Fruit fly (Drosophila melanogaster) whole organism, embryonic: Measurements from ENCODE around the gene CG13392.

ENCODE experiments used
- Blimp-1 ChIP-seq: fragments of 200-800 bp; sonication (Bioruptor generic); optimal IDR thresholded peaks from 3 replicates; lab custom pipeline; 2018; ENCODE audit warnings: missing biosample characterization, missing genetic modification characterization, mild to moderate bottlenecking, moderate library complexity, missing genetic modification reagents
- CG10209 ChIP-seq: fragments of 200-800 bp; sonication (Bioruptor generic); optimal IDR thresholded peaks from 3 replicates; lab custom pipeline; 2017; ENCODE audit warnings: missing biosample characterization, mild to moderate bottlenecking, missing genetic modification characterization, missing genetic modification reagents
- CG12659 ChIP-seq: fragments of 200-800 bp; sonication (Bioruptor generic); optimal IDR thresholded peaks from 3 replicates; lab custom pipeline; 2017; ENCODE audit warnings: mild to moderate bottlenecking, missing biosample characterization, missing genetic modification reagents, missing genetic modification characterization
- CG13287 ChIP-seq: fragments of 200-800 bp; sonication (Bioruptor generic); IDR thresholded peaks from 2 replicates; pipeline ENCODE4 v1.3.6; 2022; ENCODE audit warnings: missing biosample characterization, missing genetic modification characterization; ENCODE audit not compliant: partially characterized antibody
- CG13296 ChIP-seq: fragments of 200-800 bp; sonication (Bioruptor generic); optimal IDR thresholded peaks from 3 replicates; lab custom pipeline; 2018; ENCODE audit warnings: missing biosample characterization, mild to moderate bottlenecking, missing genetic modification characterization
- CG14050 ChIP-seq: fragments of 200-800 bp; sonication (Bioruptor generic); IDR thresholded peaks from 3 replicates; pipeline ENCODE4 v1.3.6; 2022; ENCODE audit warnings: missing biosample characterization, missing genetic modification characterization
- CG17328 ChIP-seq: fragments of 200-800 bp; sonication (Bioruptor generic); IDR thresholded peaks from 2 replicates; pipeline ENCODE4 v1.3.6; 2022; ENCODE audit warnings: missing biosample characterization, missing genetic modification characterization
- CG17361 ChIP-seq: fragments of 200-800 bp; sonication (Bioruptor generic); IDR thresholded peaks from 3 replicates; pipeline ENCODE4 v1.3.6; 2022; ENCODE audit warnings: missing biosample characterization, missing genetic modification characterization
- CG17829 ChIP-seq: fragments of 200-800 bp; optimal IDR thresholded peaks from 2 replicates; lab custom pipeline; 2019; ENCODE audit warnings: missing biosample characterization, mild to moderate bottlenecking, missing genetic modification characterization, moderate library complexity
- CG18011 ChIP-seq: fragments of 200-800 bp; sonication (Bioruptor generic); optimal IDR thresholded peaks from 2 replicates; lab custom pipeline; 2017; ENCODE audit warnings: missing biosample characterization, missing genetic modification characterization, mild to moderate bottlenecking, moderate library complexity, missing genotype
- CG1832 ChIP-seq: fragments of 200-800 bp; sonication (Bioruptor generic); optimal IDR thresholded peaks from 2 replicates; lab custom pipeline; 2017; ENCODE audit warnings: missing biosample characterization, mild to moderate bottlenecking, missing genetic modification characterization, inconsistent platforms
- CG2129 ChIP-seq: fragments of 200-800 bp; sonication (Bioruptor generic); IDR thresholded peaks from 2 replicates; pipeline ENCODE4 v1.3.6; 2022; ENCODE audit warnings: missing biosample characterization, missing genetic modification characterization; ENCODE audit not compliant: partially characterized antibody
- CG2202 ChIP-seq: fragments of 200-800 bp; sonication (Bioruptor generic); optimal IDR thresholded peaks from 2 replicates; lab custom pipeline; 2018; ENCODE audit warnings: missing biosample characterization, mild to moderate bottlenecking, missing genetic modification characterization
- CG2875 ChIP-seq: fragments of 200-800 bp; sonication (Bioruptor generic); optimal IDR thresholded peaks from 2 replicates; lab custom pipeline; 2017; ENCODE audit warnings: missing biosample characterization, mild to moderate bottlenecking, missing genetic modification characterization, missing genetic modification reagents
- CG30020 ChIP-seq: fragments of 200-800 bp; optimal IDR thresholded peaks from 2 replicates; lab custom pipeline; 2019; ENCODE audit warnings: missing biosample characterization, mild to moderate bottlenecking, missing genetic modification characterization, moderate library complexity
- CG32767 ChIP-seq: fragments of 200-800 bp; sonication (Bioruptor generic); IDR thresholded peaks from 2 replicates; pipeline ENCODE4 v1.3.6; 2022; ENCODE audit warnings: missing biosample characterization, missing genetic modification characterization
- CG4282 ChIP-seq: fragments of 200-800 bp; sonication (Bioruptor generic); optimal IDR thresholded peaks from 2 replicates; lab custom pipeline; 2016; ENCODE audit warnings: missing biosample characterization, missing genetic modification characterization
- CG4424 ChIP-seq: fragments of 200-800 bp; sonication (Bioruptor generic); optimal IDR thresholded peaks from 3 replicates; lab custom pipeline; 2016; ENCODE audit warnings: missing biosample characterization, missing genetic modification characterization
- CG7839 ChIP-seq: fragments of 200-800 bp; sonication (Bioruptor generic); optimal IDR thresholded peaks from 3 replicates; lab custom pipeline; 2018; ENCODE audit warnings: missing biosample characterization, mild to moderate bottlenecking, missing genetic modification characterization, moderate library complexity
- CoRest ChIP-seq: fragments of 200-800 bp; sonication (Bioruptor generic); optimal IDR thresholded peaks from 3 replicates; lab custom pipeline; 2018; ENCODE audit warnings: missing biosample characterization, mild to moderate bottlenecking, missing genetic modification characterization, moderate library complexity
- HHEX ChIP-seq: fragments of 200-800 bp; sonication (Bioruptor generic); optimal IDR thresholded peaks from 3 replicates; lab custom pipeline; 2017; ENCODE audit warnings: missing biosample characterization, mild to moderate bottlenecking, missing genetic modification characterization, missing genetic modification reagents
- Hr51 ChIP-seq, 2 experiments: fragments of 200-800 bp; sonication (Bioruptor generic); optimal IDR thresholded peaks; 2 replicates in 1 of 2; 3 replicates in 1 of 2; lab custom pipeline; 2016 to 2018; ENCODE audit warnings: missing biosample characterization in 2 of 2, missing genetic modification characterization in 2 of 2, mild to moderate bottlenecking in 1 of 2, moderate library complexity in 1 of 2
- Nf-YC ChIP-seq: fragments of 200-800 bp; optimal IDR thresholded peaks from 3 replicates; lab custom pipeline; 2019; ENCODE audit warnings: missing biosample characterization, mild to moderate bottlenecking, missing genetic modification characterization, moderate library complexity
- Opbp ChIP-seq: fragments of 200-800 bp; sonication (Bioruptor generic); IDR thresholded peaks from 3 replicates; pipeline ENCODE4 v1.3.6; 2022; ENCODE audit warnings: missing biosample characterization, missing genetic modification characterization; ENCODE audit not compliant: partially characterized antibody
- Pdp1 ChIP-seq, 2 experiments: fragments of 200-800 bp; sonication (Bioruptor generic); optimal IDR thresholded peaks; 3 replicates each; lab custom pipeline; 2016; ENCODE audit warnings: missing biosample characterization in 2 of 2, missing genetic modification characterization in 2 of 2, mild to moderate bottlenecking in 1 of 2, moderate library complexity in 1 of 2
- Rfx ChIP-seq: fragments of 200-800 bp; sonication (Bioruptor generic); IDR thresholded peaks from 2 replicates; pipeline ENCODE4 v1.3.6; 2022; ENCODE audit warnings: missing biosample characterization, missing genetic modification characterization
- Scr ChIP-seq: fragments of 200-800 bp; sonication (Bioruptor generic); IDR thresholded peaks from 2 replicates; pipeline ENCODE4 v1.3.6; 2022; ENCODE audit warnings: missing biosample characterization, missing genetic modification characterization; ENCODE audit not compliant: partially characterized antibody
- Sin3A ChIP-seq: fragments of >200 bp; optimal IDR thresholded peaks from 2 replicates; lab custom pipeline; 2018
- amos ChIP-seq: fragments of 200-800 bp; sonication (Bioruptor generic); IDR thresholded peaks from 2 replicates; pipeline ENCODE4 v1.3.6; 2022; ENCODE audit warnings: missing biosample characterization, missing genetic modification characterization; ENCODE audit not compliant: partially characterized antibody
- bcd ChIP-seq: fragments of 200-800 bp; sonication (Bioruptor generic); optimal IDR thresholded peaks from 2 replicates; lab custom pipeline; 2017; ENCODE audit warnings: missing biosample characterization, mild to moderate bottlenecking, missing genetic modification characterization
- bigmax ChIP-seq: fragments of 200-800 bp; sonication (Bioruptor generic); optimal IDR thresholded peaks from 2 replicates; lab custom pipeline; 2018; ENCODE audit warnings: missing biosample characterization, mild to moderate bottlenecking, missing genetic modification characterization
- dmrt99B ChIP-seq: fragments of 200-800 bp; sonication (Bioruptor generic); optimal IDR thresholded peaks from 2 replicates; lab custom pipeline; 2018; ENCODE audit warnings: missing biosample characterization, mild to moderate bottlenecking, missing genetic modification characterization, moderate library complexity
- ems ChIP-seq: fragments of 200-800 bp; sonication (Bioruptor generic); optimal IDR thresholded peaks from 3 replicates; lab custom pipeline; 2016; ENCODE audit warnings: missing biosample characterization, missing genetic modification characterization
- eyg ChIP-seq: fragments of 200-800 bp; sonication (Bioruptor generic); optimal IDR thresholded peaks from 3 replicates; lab custom pipeline; 2016; ENCODE audit warnings: missing biosample characterization, missing genetic modification characterization
- gcm ChIP-seq: fragments of 200-800 bp; sonication (Bioruptor generic); optimal IDR thresholded peaks from 2 replicates; lab custom pipeline; 2019; ENCODE audit warnings: missing biosample characterization, mild to moderate bottlenecking, missing genetic modification characterization, moderate library complexity
- gem ChIP-seq: fragments of 200-800 bp; sonication (Bioruptor generic); optimal IDR thresholded peaks from 2 replicates; lab custom pipeline; 2019; ENCODE audit warnings: missing biosample characterization, mild to moderate bottlenecking, missing genetic modification characterization, moderate library complexity
- kay ChIP-seq: fragments of 200-800 bp; sonication (Bioruptor generic); optimal IDR thresholded peaks from 2 replicates; lab custom pipeline; 2016; ENCODE audit warnings: missing biosample characterization, missing genetic modification characterization
- nerfin-2 ChIP-seq: fragments of 200-800 bp; sonication (Bioruptor generic); IDR thresholded peaks from 2 replicates; pipeline ENCODE4 v1.3.6; 2022; ENCODE audit warnings: missing biosample characterization, missing genetic modification characterization; ENCODE audit not compliant: partially characterized antibody
- nom ChIP-seq: fragments of 200-800 bp; sonication (Bioruptor generic); optimal IDR thresholded peaks from 2 replicates; lab custom pipeline; 2017; ENCODE audit warnings: missing biosample characterization, missing genetic modification characterization, mild to moderate bottlenecking, moderate library complexity, missing genetic modification reagents
- oc ChIP-seq: fragments of 200-800 bp; sonication (Bioruptor generic); optimal IDR thresholded peaks from 2 replicates; lab custom pipeline; 2018; ENCODE audit warnings: missing biosample characterization, mild to moderate bottlenecking, missing genetic modification characterization, moderate library complexity
- pfk ChIP-seq: fragments of 200-800 bp; sonication (Bioruptor generic); optimal IDR thresholded peaks from 2 replicates; lab custom pipeline; 2018; ENCODE audit warnings: missing biosample characterization, mild to moderate bottlenecking, missing genetic modification characterization, moderate library complexity
- pho ChIP-seq: fragments of 200-800 bp; sonication (Bioruptor generic); optimal IDR thresholded peaks from 2 replicates; lab custom pipeline; 2016; ENCODE audit warnings: missing biosample characterization, missing genetic modification characterization
- pnt ChIP-seq: fragments of 200-800 bp; sonication (Bioruptor generic); optimal IDR thresholded peaks from 3 replicates; lab custom pipeline; 2016; ENCODE audit warnings: missing biosample characterization, missing genetic modification characterization
- pzg ChIP-seq: fragments of 200-800 bp; sonication (Bioruptor generic); optimal IDR thresholded peaks from 3 replicates; lab custom pipeline; 2018; ENCODE audit warnings: missing biosample characterization, mild to moderate bottlenecking, missing genetic modification characterization, moderate library complexity
- rib ChIP-seq: fragments of 200-800 bp; sonication (Bioruptor generic); IDR thresholded peaks from 2 replicates; pipeline ENCODE4 v1.3.6; 2022; ENCODE audit warnings: missing biosample characterization, missing genetic modification characterization
- sqz ChIP-seq: fragments of 200-800 bp; sonication (Bioruptor generic); optimal IDR thresholded peaks from 3 replicates; lab custom pipeline; 2018; ENCODE audit warnings: missing biosample characterization, mild to moderate bottlenecking, missing genetic modification characterization
- stwl ChIP-seq: fragments of 200-800 bp; sonication (Bioruptor generic); optimal IDR thresholded peaks from 3 replicates; lab custom pipeline; 2018; ENCODE audit warnings: missing biosample characterization, mild to moderate bottlenecking, missing genetic modification characterization, moderate library complexity
- sug ChIP-seq: fragments of 200-800 bp; optimal IDR thresholded peaks from 2 replicates; lab custom pipeline; 2019; ENCODE audit warnings: missing biosample characterization, mild to moderate bottlenecking, missing genetic modification characterization, moderate library complexity

The CG13392 gene

dm6 chr2L:8381508-8382036 lies 1.0 kb downstream of the CG13392 start, which contains the start of gene AlaRS (continued):
- TF ChIP-seq sqz (GFP tag; lab: Kevin White, UChicago) (peak; percentile 14), pnt (GFP tag; lab: Kevin White, UChicago) (no peak), CG7839 (tag; lab: Kevin White, UChicago) (peak; percentile 46), CG2875 (GFP tag; lab: Kevin White, UChicago) (peak; percentile 2), Scr (GFP tag; lab: Robert Waterston, UW) (peak; percentile 75), Pdp1 (GFP tag; optimal IDR thresholded peaks at IDR 0.05; lab: Kevin White, UChicago) (peak in 1 of 2 experiments; percentile 60), Opbp (peak; percentile 50; the same call in 1 of the 3 replicates), CG17328 (GFP tag; lab: Robert Waterston, UW) (peak; percentile 23; the same call in 1 of the 2 replicates), CoRest (tag; lab: Kevin White, UChicago) (peak; percentile 42), oc (tag; lab: Kevin White, UChicago) (no peak), eyg (no peak), pzg (GFP tag; lab: Kevin White, UChicago) (peak; percentile 36), CG1832 (GFP tag; lab: Kevin White, UChicago) (no peak), CG18011 (GFP tag; lab: Kevin White, UChicago) (no peak), gem (tag; lab: Kevin White, UChicago) (peak; percentile 70), CG4282 (GFP tag; lab: Kevin White, UChicago) (no peak), HHEX (GFP tag; lab: Kevin White, UChicago) (peak; percentile 15), nom (peak; percentile 34), CG4424 (peak; percentile 22), CG2129 (GFP tag; lab: Robert Waterston, UW) (peak; percentile 35), pho (GFP tag; lab: Kevin White, UChicago) (no peak), CG13287 (GFP tag; lab: Robert Waterston, UW) (peak; percentile 83), kay (GFP tag; lab: Kevin White, UChicago) (no peak), CG17829 (tag; lab: Kevin White, UChicago) (peak; percentile 67), stwl (tag; lab: Kevin White, UChicago) (peak; percentile 45), CG30020 (tag; lab: Kevin White, UChicago) (peak; percentile 54), nerfin-2 (GFP tag; lab: Robert Waterston, UW) (peak; percentile 36; the same call in 1 of the 2 replicates), CG13296 (GFP tag; lab: Kevin White, UChicago) (peak; percentile 50), sug (tag; lab: Kevin White, UChicago) (peak; percentile 33), CG2202 (tag; lab: Kevin White, UChicago) (no peak), Nf-YC (peak; percentile 40), Blimp-1 (GFP tag; lab: Kevin White, UChicago) (peak; percentile 54), bcd (peak; percentile 29), Rfx (GFP tag; lab: Robert Waterston, UW) (peak; percentile 41; the same call in 1 of the 2 replicates), pfk (GFP tag; lab: Kevin White, UChicago) (no peak), CG14050 (GFP tag; lab: Robert Waterston, UW) (no peak; the same call in 2 of the 3 replicates), CG10209 (GFP tag; lab: Kevin White, UChicago) (peak; percentile 31), gcm (GFP tag; lab: Kevin White, UChicago) (peak; percentile 27), CG12659 (GFP tag; lab: Kevin White, UChicago) (peak; percentile 57), ems (GFP tag; lab: Kevin White, UChicago) (peak; percentile 18), CG17361 (GFP tag; lab: Robert Waterston, UW) (peak; percentile 51; the same call in 2 of the 3 replicates), dmrt99B (tag; lab: Kevin White, UChicago) (peak; percentile 27), rib (no peak), Hr51 (GFP tag; optimal IDR thresholded peaks at IDR 0.05; lab: Kevin White, UChicago) (peak in 1 of 2 experiments; percentile 46), bigmax (peak; percentile 68), Sin3A (lab: Kevin White, UChicago) (peak; percentile 3), CG32767 (no peak), amos (GFP tag; lab: Robert Waterston, UW) (peak; percentile 63; the same call in 1 of the 2 replicates)
